Worm (Caenorhabditis elegans) whole organism, L1 larva: ENCODE measurements around the gene C12D5.3.

ENCODE experiments used
- aly-2 ChIP-seq: fragments of 150-350 bp; optimal IDR thresholded peaks from 2 replicates; lab custom pipeline; 2014; ENCODE audit warnings: missing biosample characterization, missing genetic modification characterization
- efl-1 ChIP-seq, 4 experiments: fragments of 150-350 bp; optimal IDR thresholded peaks in 3 of 4; peaks in 1 of 4; 1 replicate in 1 of 4; 2 replicates in 3 of 4; lab custom pipeline; 2014; ENCODE audit warnings: missing biosample characterization in 2 of 4, missing genetic modification characterization in 2 of 4, missing genetic modification reagents in 2 of 4
- fos-1 ChIP-seq: fragments of 150-350 bp; optimal IDR thresholded peaks from 2 replicates; lab custom pipeline; 2014; ENCODE audit warnings: missing biosample characterization, missing genetic modification characterization
- lin-15B ChIP-seq: fragments of 150-350 bp; sonication (generic microtip); optimal IDR thresholded peaks from 3 replicates; lab custom pipeline; 2014; ENCODE audit warnings: missing biosample characterization, missing genetic modification characterization
- lir-3 ChIP-seq: sonication (generic microtip); optimal IDR thresholded peaks from 2 replicates; lab custom pipeline; 2016; ENCODE audit warnings: mild to moderate bottlenecking, missing genetic modification characterization, moderate library complexity, missing compliant biosample characterization; ENCODE audit not compliant: poor library complexity
- lsy-2 ChIP-seq, 2 experiments: fragments of 150-350 bp; optimal IDR thresholded peaks; 2 replicates each; lab custom pipeline; 2014; ENCODE audit warnings: missing biosample characterization in 2 of 2, missing genetic modification characterization in 2 of 2
- mdl-1 ChIP-seq, 2 experiments: fragments of 150-350 bp; optimal IDR thresholded peaks; 2 replicates each; lab custom pipeline; 2014 to 2017; ENCODE audit warnings: missing biosample characterization in 2 of 2, missing genetic modification characterization in 2 of 2, inconsistent platforms in 1 of 2
- nhr-77 ChIP-seq: fragments of 150-350 bp; optimal IDR thresholded peaks from 2 replicates; lab custom pipeline; 2014; ENCODE audit warnings: missing biosample characterization, missing genetic modification characterization
- sup-37 ChIP-seq: fragments of 200-800 bp; sonication (Bioruptor generic); optimal IDR thresholded peaks from 2 replicates; lab custom pipeline; 2018; ENCODE audit warnings: mild to moderate bottlenecking, missing genetic modification characterization, missing compliant biosample characterization
- tbx-2 ChIP-seq: sonication (generic microtip); optimal IDR thresholded peaks from 2 replicates; lab custom pipeline; 2016; ENCODE audit warnings: missing genetic modification characterization, missing compliant biosample characterization

- TF ChIP-seq mdl-1 (tag; optimal IDR thresholded peaks at IDR 0.05; lab: Kevin White, UChicago) (no peak), lsy-2 (tag; optimal IDR thresholded peaks at IDR 0.05; lab: Kevin White, UChicago) (no peak), lin-15B (tag; lab: Kevin White, UChicago) (no peak), aly-2 (no peak), fos-1 (no peak), nhr-77 (tag; lab: Kevin White, UChicago) (no peak), lir-3 (tag; lab: Kevin White, UChicago) (no peak), sup-37 (GFP tag; lab: Kevin White, UChicago) (no peak), efl-1 (optimal IDR thresholded peaks at IDR 0.05; lab: Kevin White, UChicago) (no peak), efl-1 (GFP tag; optimal IDR thresholded peaks at IDR 0.05 in 1 of 2; lab: Kevin White, UChicago) (no peak), tbx-2 (no peak)
Observed at ce11 chrV:7696842-7697241, 20.8 kb downstream of the C12D5.3 start, which contains the start of gene ZK105.3.
